Fruit fly (Drosophila melanogaster): ENCODE results near the gene CG42446.

Gene CG42446

dm6 chr3R:16355393-16355943 is 4.4 kb downstream of the CG42446 start (continued):
- TF ChIP-seq nerfin-1 (tag; optimal IDR thresholded peaks at IDR 0.05) (no peak), B-H1 (GFP tag; IDR thresholded peaks at IDR 0.05) (no peak), Opbp (GFP tag; IDR thresholded peaks at IDR 0.05; ENCODE audit: partially characterized antibody) (no peak), CG14667 (GFP tag; IDR thresholded peaks at IDR 0.05) (no peak), CG9817 (tag; optimal IDR thresholded peaks at IDR 0.05) (peak; percentile 61), C15 (GFP tag; IDR thresholded peaks at IDR 0.05) (no peak), CG4282 (GFP tag; optimal IDR thresholded peaks at IDR 0.05) (no peak), CG7556 (GFP tag; optimal IDR thresholded peaks at IDR 0.05) (no peak), amos (GFP tag; IDR thresholded peaks at IDR 0.05; ENCODE audit: partially characterized antibody) (no peak), CG10267 (tag; optimal IDR thresholded peaks at IDR 0.05) (no peak), CG2712 (tag; optimal IDR thresholded peaks at IDR 0.05) (no peak), NFAT (GFP tag; IDR thresholded peaks at IDR 0.05) (peak; percentile 89; the same call in 1 of the 2 replicates), CG2116 (GFP tag; optimal IDR thresholded peaks at IDR 0.05) (no peak), stwl (tag; optimal IDR thresholded peaks at IDR 0.05) (no peak), Sox102F (GFP tag; optimal IDR thresholded peaks at IDR 0.05) (peak; percentile 6), peb (GFP tag; IDR thresholded peaks at IDR 0.05) (no peak), dmrt11E (tag; optimal IDR thresholded peaks at IDR 0.05) (no peak), CG6689 (GFP tag; IDR thresholded peaks at IDR 0.05) (0 out of 2 replicates have a peak, but pooled peaks have one; percentile 33), CG10979 (tag; optimal IDR thresholded peaks at IDR 0.05) (no peak), CG9215 (GFP tag; IDR thresholded peaks at IDR 0.05) (peak; percentile 45; the same call in 1 of the 2 replicates), mam (GFP tag; optimal IDR thresholded peaks at IDR 0.05) (peak; percentile 70), Bdp1 (GFP tag; optimal IDR thresholded peaks at IDR 0.05) (no peak), lola (GFP tag; optimal IDR thresholded peaks at IDR 0.05) (no peak), Dll (GFP tag; IDR thresholded peaks at IDR 0.05; ENCODE audit: partially characterized antibody) (no peak), eyg (GFP tag; optimal IDR thresholded peaks at IDR 0.05) (no peak), Hr3 (GFP tag; optimal IDR thresholded peaks at IDR 0.05) (no peak), pnt (GFP tag; optimal IDR thresholded peaks at IDR 0.05) (no peak), bbx (GFP tag; IDR thresholded peaks at IDR 0.05; ENCODE audit: partially characterized antibody) (no peak), D19A (tag; optimal IDR thresholded peaks at IDR 0.05) (no peak), az2 (GFP tag; optimal IDR thresholded peaks at IDR 0.05) (no peak), CTCF (GFP tag; optimal IDR thresholded peaks at IDR 0.05) (no peak), CG7271 (tag; optimal IDR thresholded peaks at IDR 0.05) (no peak), Lim3 (GFP tag; IDR thresholded peaks at IDR 0.05) (no peak), trem (tag; optimal IDR thresholded peaks at IDR 0.05) (no peak), CG1529 (GFP tag; optimal IDR thresholded peaks at IDR 0.05) (no peak), CG14050 (GFP tag; IDR thresholded peaks at IDR 0.05) (no peak), grau (tag; optimal IDR thresholded peaks at IDR 0.05) (peak; percentile 29), CG10366 (GFP tag; IDR thresholded peaks at IDR 0.05) (0 out of 2 replicates have a peak, but pooled peaks have one; percentile 28), dan (GFP tag; IDR thresholded peaks at IDR 0.05) (no peak), CG30403 (GFP tag; optimal IDR thresholded peaks at IDR 0.05) (peak; percentile 10), abd-A (tag; optimal IDR thresholded peaks at IDR 0.05) (peak; percentile 68)

- TF ChIP-seq cwo (GFP tag; optimal IDR thresholded peaks at IDR 0.05): peak; percentile 2
- TF ChIP-seq Med (GFP tag): peak; percentile 11
- TF ChIP-seq CG12071 (GFP tag; optimal IDR thresholded peaks at IDR 0.05): no peak
- TF ChIP-seq Rfx (GFP tag; IDR thresholded peaks at IDR 0.05): no peak
- TF ChIP-seq sr (GFP tag; IDR thresholded peaks at IDR 0.05): peak; percentile 76
Observed at dm6 chr3R:16353671-16354070, 6.2 kb downstream of the CG42446 start.
